Worm (Caenorhabditis elegans): ENCODE results near the gene Y62E10A.20.

Gene Y62E10A.20

DNA sequence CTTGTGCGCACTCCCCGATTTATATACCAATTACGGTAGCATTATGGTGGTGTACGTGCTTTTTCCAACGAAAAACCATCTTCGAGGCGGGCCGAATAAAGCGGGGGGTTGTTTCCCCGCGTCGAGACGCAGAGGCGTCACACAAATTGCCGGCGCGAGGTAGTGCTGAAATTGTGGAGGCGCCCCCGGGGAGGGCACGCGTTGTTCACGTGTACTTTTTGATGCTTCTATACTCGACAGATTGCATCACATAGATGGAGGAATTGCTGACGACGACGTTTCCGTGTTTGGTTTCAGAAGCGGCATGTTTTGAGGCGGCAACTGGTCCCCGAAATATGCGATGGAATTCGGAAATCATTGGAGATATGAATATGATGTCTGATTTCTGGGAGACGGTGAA is 9.4 kb upstream of the Y62E10A.20 start:
- TF ChIP-seq ces-1 (GFP tag; optimal IDR thresholded peaks at IDR 0.05) = peak; percentile 57
- peak; percentile 35 for TF ChIP-seq elt-3 (tag; optimal IDR thresholded peaks at IDR 0.05)
- TF ChIP-seq cnd-1 (tag; optimal IDR thresholded peaks at IDR 0.05) = no peak
- TF ChIP-seq mls-2 (tag; optimal IDR thresholded peaks at IDR 0.05) = no peak
- peak; percentile 60 for TF ChIP-seq elt-1 (tag; optimal IDR thresholded peaks at IDR 0.05; ENCODE audit: borderline replicate concordance, insufficient read depth)
- TF ChIP-seq hlh-1 (tag; optimal IDR thresholded peaks at IDR 0.05) = no peak
- TF ChIP-seq drap-1 (GFP tag; optimal IDR thresholded peaks at IDR 0.05) = no peak
- no peak for TF ChIP-seq nhr-2 (tag; optimal IDR thresholded peaks at IDR 0.05)
- peak; percentile 37 for TF ChIP-seq unc-62 (GFP tag; optimal IDR thresholded peaks at IDR 0.05)
- TF ChIP-seq ceh-83 (GFP tag; optimal IDR thresholded peaks at IDR 0.05) = no peak
- TF ChIP-seq blmp-1 (tag; optimal IDR thresholded peaks at IDR 0.05) = no peak
- peak; percentile 62 for TF ChIP-seq unc-120 (tag; optimal IDR thresholded peaks at IDR 0.05; ENCODE audit: poor library complexity, severe bottlenecking)
- TF ChIP-seq ham-2 (GFP tag; optimal IDR thresholded peaks at IDR 0.05) = peak; percentile 30
- TF ChIP-seq nhr-237 (tag; optimal IDR thresholded peaks at IDR 0.05) = peak; percentile 27

DNA sequence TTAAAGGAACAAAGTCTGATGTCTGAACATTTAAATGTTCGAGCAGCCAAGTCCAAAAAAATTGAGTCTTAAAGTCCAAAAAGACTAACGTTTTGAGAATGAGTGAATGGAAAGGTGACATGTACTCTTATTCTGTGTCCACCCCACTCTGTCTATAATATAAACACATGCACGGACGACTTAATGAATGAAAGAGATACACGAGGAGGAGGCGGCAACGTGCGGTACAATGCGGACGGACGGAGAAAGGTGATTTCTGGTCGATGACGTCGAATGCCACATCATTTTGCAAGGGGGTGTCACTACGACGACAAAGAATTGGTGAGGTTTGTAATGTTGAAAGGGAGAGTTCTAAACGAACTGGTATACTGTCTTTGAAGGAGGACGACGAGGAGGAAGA is 8.8 kb upstream of the Y62E10A.20 start:
- TF ChIP-seq tbx-8 (GFP tag; optimal IDR thresholded peaks at IDR 0.05) (no peak), nhr-2 (tag; optimal IDR thresholded peaks at IDR 0.05) (peak; percentile 82)

DNA sequence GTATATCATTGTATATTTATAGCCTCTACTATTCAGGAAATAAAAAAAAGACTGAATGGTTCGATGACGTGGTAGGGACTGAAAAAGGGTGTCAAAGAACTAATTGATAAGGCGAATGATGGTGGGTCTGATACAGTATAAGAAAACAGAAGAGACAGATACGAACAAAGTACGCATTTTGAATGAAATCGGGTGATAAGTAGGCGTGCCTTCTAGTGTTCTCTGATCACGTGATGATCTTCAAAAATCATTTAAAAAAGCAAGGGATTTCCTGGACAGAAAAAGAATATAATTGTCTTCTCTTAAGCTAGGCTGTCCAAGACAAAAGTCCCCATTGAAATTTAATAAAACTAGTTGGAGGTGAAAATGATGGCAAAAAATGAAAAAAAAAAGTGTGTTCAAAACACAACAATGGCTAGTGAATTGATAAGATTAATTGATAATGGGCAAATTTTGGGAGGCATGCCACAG is 7.4 kb upstream of the Y62E10A.20 start:
- TF ChIP-seq elt-1 (tag; optimal IDR thresholded peaks at IDR 0.05; ENCODE audit: borderline replicate concordance, insufficient read depth) (no peak), unc-39 (tag; optimal IDR thresholded peaks at IDR 0.05) (no peak), ceh-43 (GFP tag; optimal IDR thresholded peaks at IDR 0.05) (no peak), M03D4.4 (tag; optimal IDR thresholded peaks at IDR 0.05) (no peak), elt-3 (tag; optimal IDR thresholded peaks at IDR 0.05) (no peak), cnd-1 (tag; optimal IDR thresholded peaks at IDR 0.05) (no peak), mab-5 (tag; optimal IDR thresholded peaks at IDR 0.05) (no peak), zip-8 (tag; optimal IDR thresholded peaks at IDR 0.05) (no peak), nhr-28 (tag; optimal IDR thresholded peaks at IDR 0.05) (no peak), ces-1 (GFP tag; optimal IDR thresholded peaks at IDR 0.05) (no peak)

DNA sequence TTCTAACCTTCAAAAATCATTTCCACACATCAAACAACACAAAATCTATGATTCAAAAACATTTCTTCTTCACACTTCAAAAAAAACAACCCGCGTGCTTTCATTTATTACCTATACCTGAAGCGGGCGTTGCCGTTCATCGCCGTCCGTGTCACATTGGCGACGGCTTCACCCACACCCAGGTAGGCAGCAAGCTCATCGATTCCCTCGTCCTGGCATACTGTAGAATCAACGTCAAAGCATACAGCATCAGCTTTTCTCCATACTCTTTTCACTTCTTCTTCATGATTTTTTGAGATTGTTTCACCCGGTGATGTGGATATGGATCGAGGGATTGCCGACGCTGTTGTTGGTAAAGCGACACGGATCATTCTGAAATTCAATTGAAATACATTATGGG is 6.3 kb upstream of the Y62E10A.20 start:
- TF ChIP-seq nhr-237 (tag; optimal IDR thresholded peaks at IDR 0.05) (no peak), cnd-1 (tag; optimal IDR thresholded peaks at IDR 0.05) (no peak), M03D4.4 (tag; optimal IDR thresholded peaks at IDR 0.05) (no peak), ztf-11 (tag; optimal IDR thresholded peaks at IDR 0.05) (no peak), bed-3 (GFP tag; optimal IDR thresholded peaks at IDR 0.05) (no peak)

DNA sequence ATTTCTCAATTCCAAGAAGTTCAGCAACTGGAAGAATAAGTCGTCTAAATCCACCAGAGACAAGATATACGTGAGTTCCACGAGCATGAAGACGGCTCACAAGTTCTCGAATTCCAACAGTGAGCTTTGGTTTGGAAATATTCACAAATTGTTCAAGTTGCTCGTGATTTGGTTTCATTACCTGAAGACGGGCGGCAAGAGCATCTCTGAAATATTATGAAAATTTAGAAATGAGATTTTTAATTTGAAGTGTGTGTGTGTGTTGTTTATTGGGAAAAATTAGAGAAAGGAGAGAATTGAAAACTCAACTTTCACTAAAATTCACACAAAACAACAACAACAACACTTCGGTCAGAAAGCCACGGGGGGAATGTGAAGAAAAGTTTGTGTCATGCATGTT is 4.9 kb upstream of the Y62E10A.20 start:
- no peak for TF ChIP-seq snpc-4 (tag; optimal IDR thresholded peaks at IDR 0.05)
- no peak for TF ChIP-seq bed-3 (GFP tag; optimal IDR thresholded peaks at IDR 0.05)
- no peak for TF ChIP-seq M03D4.4 (tag; optimal IDR thresholded peaks at IDR 0.05)
- TF ChIP-seq elt-3 (tag; optimal IDR thresholded peaks at IDR 0.05) = no peak
- TF ChIP-seq ztf-11 (tag; optimal IDR thresholded peaks at IDR 0.05) = no peak
- TF ChIP-seq unc-39 (tag; optimal IDR thresholded peaks at IDR 0.05) = no peak

DNA sequence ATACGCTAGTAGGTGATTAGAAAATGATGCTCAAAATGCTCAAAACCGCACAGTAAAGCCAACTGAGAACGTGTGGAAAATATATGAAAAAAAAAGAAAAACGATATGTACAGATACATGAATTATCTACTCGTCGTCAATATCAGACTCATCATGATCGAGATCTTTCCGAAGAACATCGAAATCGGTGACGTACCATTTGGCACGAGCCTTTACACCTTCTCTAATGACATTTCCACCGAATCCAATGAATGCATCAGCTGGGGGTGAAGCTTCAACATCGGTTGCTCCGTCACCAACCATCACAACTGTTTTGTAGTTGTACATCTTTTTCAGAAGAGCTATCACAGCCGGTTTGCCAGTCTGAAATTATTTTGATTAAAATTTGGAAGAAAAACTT is 3.3 kb upstream of the Y62E10A.20 start:
- no peak for TF ChIP-seq sem-2 (GFP tag; optimal IDR thresholded peaks at IDR 0.05)
- TF ChIP-seq elt-1 (tag; optimal IDR thresholded peaks at IDR 0.05; ENCODE audit: borderline replicate concordance, insufficient read depth) = no peak
- TF ChIP-seq ces-1 (GFP tag; optimal IDR thresholded peaks at IDR 0.05) = no peak
- TF ChIP-seq tbx-8 (GFP tag; optimal IDR thresholded peaks at IDR 0.05) = no peak
- no peak for TF ChIP-seq nhr-237 (tag; optimal IDR thresholded peaks at IDR 0.05)
- no peak for TF ChIP-seq snpc-4 (tag; optimal IDR thresholded peaks at IDR 0.05)
- TF ChIP-seq nhr-76 (tag; optimal IDR thresholded peaks at IDR 0.05) = no peak

DNA sequence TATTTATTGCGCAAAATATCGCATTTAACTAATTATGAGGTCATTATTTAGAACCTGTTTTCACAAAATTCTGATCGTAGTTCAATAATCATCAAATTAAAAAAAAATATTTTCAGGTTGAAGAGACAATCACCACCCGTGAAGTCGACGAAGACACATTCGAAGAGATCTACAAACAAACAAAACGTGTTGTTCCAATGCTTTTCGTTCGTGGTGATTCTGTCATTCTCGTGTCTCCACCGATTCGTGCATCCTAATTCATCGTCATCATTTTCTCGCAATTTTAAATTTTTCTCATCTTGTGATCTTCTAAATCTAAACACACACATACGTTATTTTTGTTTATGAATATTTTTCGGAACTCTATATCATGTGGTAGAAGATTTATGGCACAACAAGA is 2.9 kb upstream of the Y62E10A.20 start:
- TF ChIP-seq mep-1 (tag; optimal IDR thresholded peaks at IDR 0.05) (no peak), nhr-237 (tag; optimal IDR thresholded peaks at IDR 0.05) (peak; percentile 3)
